Worm (Caenorhabditis elegans) whole organism, dauer: ENCODE measurements around the gene B0457.2.

ENCODE experiments used
- unc-62 ChIP-seq: sonication (generic microtip); optimal IDR thresholded peaks from 2 replicates; lab custom pipeline; 2017; ENCODE audit warnings: missing biosample characterization, missing genetic modification reagents, missing genetic modification characterization

B0457.2 gene

ce11 chrII:8926451-8926850 is at the start of gene B0457.2:
Gene B0457.2 (minus strand): TSS chrII:8926551.
- no peak for TF ChIP-seq unc-62

- no peak for TF ChIP-seq unc-62
Measured at ce11 chrII:8973516-8974043, 47.2 kb upstream of the B0457.2 start, which contains the start of gene tomm-40. Gene tomm-40 (minus strand): TSS chrII:8973566.

- TF ChIP-seq unc-62 = no peak
Measured at ce11 chrII:8969251-8970183, 43.2 kb upstream of the B0457.2 start, which contains the start of the genes szy-20 and C18E9.5. Gene szy-20 (minus strand): TSS chrII:8969333. Gene C18E9.5 (plus strand): TSS chrII:8969980.

- no peak for TF ChIP-seq unc-62
Measured at ce11 chrII:8964835-8965234, 38.5 kb upstream of the B0457.2 start, which contains the start of the genes ndub-3 and C18E9.2. Gene ndub-3 (minus strand): TSS chrII:8964890. Gene C18E9.2 (plus strand): TSS chrII:8965006.

- TF ChIP-seq unc-62 = no peak
Measured at ce11 chrII:8964049-8964448, 37.7 kb upstream of the B0457.2 start, which contains the start of gene sftd-3. Gene sftd-3 (minus strand): TSS chrII:8964149.

ce11 chrII:8962206-8962605 is 35.9 kb upstream of the B0457.2 start:
- no peak for TF ChIP-seq unc-62

- TF ChIP-seq unc-62 = no peak
Measured at ce11 chrII:8961450-8961849, 35.1 kb upstream of the B0457.2 start.

ce11 chrII:8960414-8960813 is 34.1 kb upstream of the B0457.2 start, which contains the start of gene cal-2:
Gene cal-2 (plus strand): TSS chrII:8960714.
- TF ChIP-seq unc-62 = no peak

ce11 chrII:8959081-8959480 is 32.7 kb upstream of the B0457.2 start:
- TF ChIP-seq unc-62 = no peak

- TF ChIP-seq unc-62 = no peak
Measured at ce11 chrII:8956896-8957295, 30.5 kb upstream of the B0457.2 start.

- TF ChIP-seq unc-62 = no peak
Measured at ce11 chrII:8953703-8954102, 27.4 kb upstream of the B0457.2 start.

- TF ChIP-seq unc-62 = no peak
Measured at ce11 chrII:8951270-8951669, 24.9 kb upstream of the B0457.2 start.

ce11 chrII:8948640-8949039 is 22.3 kb upstream of the B0457.2 start:
- no peak for TF ChIP-seq unc-62

- TF ChIP-seq unc-62 = no peak
Measured at ce11 chrII:8947391-8947790, 21.0 kb upstream of the B0457.2 start, which contains the start of gene cutl-15. Gene cutl-15 (minus strand): TSS chrII:8947688.

- TF ChIP-seq unc-62 = no peak
Measured at ce11 chrII:8945167-8945566, 18.8 kb upstream of the B0457.2 start.

- TF ChIP-seq unc-62 = no peak
Measured at ce11 chrII:8940362-8940940, 14.1 kb upstream of the B0457.2 start, which contains the start of the genes set-17 and T21B10.4. Gene set-17 (minus strand): TSS chrII:8940488. Gene T21B10.4 (plus strand): TSS chrII:8940894.
